Worm (Caenorhabditis elegans): ENCODE measurements around the gene aldo-2.

The aldo-2 gene

DNA sequence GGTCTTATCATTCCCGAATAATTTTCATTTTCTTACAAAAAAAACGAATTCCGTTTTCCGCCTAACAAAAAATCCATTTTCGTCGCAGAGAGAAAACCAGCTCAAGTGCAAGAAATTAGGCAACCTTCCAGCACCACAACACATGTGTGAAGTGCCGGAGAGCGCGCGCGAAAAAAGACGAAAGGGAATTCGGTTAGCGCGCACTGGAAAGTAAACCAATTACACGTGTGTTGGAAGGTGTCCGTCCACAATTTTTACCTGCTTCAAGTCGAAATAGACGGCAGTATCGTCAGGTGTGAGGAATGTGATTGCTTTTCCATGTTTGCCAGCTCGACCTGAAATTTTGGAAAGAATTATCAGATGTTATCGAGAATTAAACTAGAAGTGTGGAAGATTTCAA, 41.8 kb downstream of the aldo-2 start:
- TF ChIP-seq B0310.2 (tag; optimal IDR thresholded peaks at IDR 0.05) (no peak), tra-4 (tag; optimal IDR thresholded peaks at IDR 0.05) (no peak), tbx-37 (GFP tag; conservative IDR thresholded peaks at IDR 0.05) (no peak), hnd-1 (tag; optimal IDR thresholded peaks at IDR 0.05) (no peak), flt-1 (GFP tag; IDR thresholded peaks at IDR 0.05) (no peak), sea-1 (GFP tag; conservative IDR thresholded peaks at IDR 0.05) (no peak), F13C5.2 (tag; optimal IDR thresholded peaks at IDR 0.05) (no peak), ets-7 (tag; optimal IDR thresholded peaks at IDR 0.05) (no peak), scrt-1 (GFP tag; IDR thresholded peaks at IDR 0.05) (no peak), hmg-4 (GFP tag; optimal IDR thresholded peaks at IDR 0.05) (no peak)

DNA sequence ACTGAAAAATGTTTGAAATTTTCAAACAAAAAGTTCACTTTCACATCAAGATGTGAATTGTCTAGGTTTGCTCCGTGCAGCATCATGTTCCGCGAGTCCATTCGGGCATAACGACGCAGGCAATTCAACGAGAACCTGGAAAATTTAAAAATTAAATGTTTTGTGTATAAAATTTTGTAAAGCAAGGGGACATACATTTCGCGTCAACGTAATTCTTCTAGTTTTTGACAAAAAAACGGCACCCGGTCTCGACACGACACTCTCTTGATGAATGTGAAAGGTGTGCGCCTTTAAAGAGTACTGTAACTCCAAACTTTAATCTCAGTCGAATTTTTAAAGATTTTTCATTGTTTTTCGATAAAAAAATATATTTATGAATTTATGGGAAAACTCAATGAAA, 42.4 kb downstream of the aldo-2 start, which contains the start of gene R12B2.6:
R12B2.6 (minus strand) TSS at position 101 of the 400 bp plus-strand sequence.
- TF ChIP-seq tbx-37 (GFP tag; conservative IDR thresholded peaks at IDR 0.05) (no peak), ets-7 (tag; optimal IDR thresholded peaks at IDR 0.05) (no peak), F13C5.2 (tag; optimal IDR thresholded peaks at IDR 0.05) (no peak), tbx-11 (GFP tag; IDR thresholded peaks at IDR 0.05) (no peak), tra-4 (tag; optimal IDR thresholded peaks at IDR 0.05) (no peak), hnd-1 (tag; optimal IDR thresholded peaks at IDR 0.05) (no peak), ceh-13 (GFP tag; optimal IDR thresholded peaks at IDR 0.05) (no peak), B0310.2 (tag; optimal IDR thresholded peaks at IDR 0.05) (no peak), ama-1 (optimal IDR thresholded peaks at IDR 0.05) (no peak), flt-1 (GFP tag; IDR thresholded peaks at IDR 0.05) (no peak), aly-1 (tag; optimal IDR thresholded peaks at IDR 0.05) (no peak), scrt-1 (GFP tag; IDR thresholded peaks at IDR 0.05) (no peak), ceh-36 (tag; optimal IDR thresholded peaks at IDR 0.05) (no peak), sea-1 (GFP tag; conservative IDR thresholded peaks at IDR 0.05) (no peak), hmg-4 (GFP tag; optimal IDR thresholded peaks at IDR 0.05) (no peak), hmbx-1 (tag; optimal IDR thresholded peaks at IDR 0.05) (no peak), pes-1 (GFP tag; IDR thresholded peaks at IDR 0.05) (no peak)

- TF ChIP-seq hnd-1 (tag; optimal IDR thresholded peaks at IDR 0.05) (no peak), ets-7 (tag; optimal IDR thresholded peaks at IDR 0.05) (no peak), scrt-1 (GFP tag; IDR thresholded peaks at IDR 0.05) (no peak), pes-1 (GFP tag; IDR thresholded peaks at IDR 0.05) (no peak), ceh-36 (tag; optimal IDR thresholded peaks at IDR 0.05) (no peak), tbx-37 (GFP tag; conservative IDR thresholded peaks at IDR 0.05) (no peak), F13C5.2 (tag; optimal IDR thresholded peaks at IDR 0.05) (no peak), tra-4 (tag; optimal IDR thresholded peaks at IDR 0.05) (no peak), aly-1 (tag; optimal IDR thresholded peaks at IDR 0.05) (no peak), sea-1 (GFP tag; conservative IDR thresholded peaks at IDR 0.05) (no peak), ama-1 (optimal IDR thresholded peaks at IDR 0.05) (no peak), B0310.2 (tag; optimal IDR thresholded peaks at IDR 0.05) (no peak), hmbx-1 (tag; optimal IDR thresholded peaks at IDR 0.05) (no peak), ceh-13 (GFP tag; optimal IDR thresholded peaks at IDR 0.05) (no peak), tbx-11 (GFP tag; IDR thresholded peaks at IDR 0.05) (no peak), flt-1 (GFP tag; IDR thresholded peaks at IDR 0.05) (no peak), hmg-4 (GFP tag; optimal IDR thresholded peaks at IDR 0.05) (no peak)
Measured at ce11 chrIII:5833376-5833775, 43.0 kb downstream of the aldo-2 start, which contains the start of the genes R12B2.13 and mdt-15. Gene R12B2.13 (minus strand): TSS chrIII:5833476. Gene mdt-15 (minus strand): TSS chrIII:5833751.

DNA sequence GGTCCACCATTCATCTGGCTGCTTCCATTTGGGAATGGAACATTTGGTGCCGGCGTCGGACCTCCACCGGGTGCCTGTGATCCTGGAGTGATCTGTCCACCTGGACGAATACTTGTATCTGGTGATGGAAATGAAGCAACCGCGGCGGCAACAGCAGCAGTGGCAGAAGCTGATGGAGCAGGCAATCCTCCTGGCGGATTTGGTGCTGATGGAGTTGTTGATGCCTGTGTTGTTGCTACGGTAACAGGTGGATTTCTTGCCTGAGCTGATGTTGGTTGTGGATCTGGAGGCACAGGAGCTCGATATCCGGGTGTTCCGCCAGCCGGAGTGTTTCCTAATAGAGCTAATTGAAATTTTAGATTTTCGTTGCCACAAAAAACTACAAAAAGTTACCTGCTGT, 44.0 kb downstream of the aldo-2 start:
- TF ChIP-seq ama-1 (optimal IDR thresholded peaks at IDR 0.05), result no peak
- no peak for TF ChIP-seq ets-7 (tag; optimal IDR thresholded peaks at IDR 0.05)
- TF ChIP-seq sea-1 (GFP tag; conservative IDR thresholded peaks at IDR 0.05), result no peak
- no peak for TF ChIP-seq pes-1 (GFP tag; IDR thresholded peaks at IDR 0.05)
- TF ChIP-seq scrt-1 (GFP tag; IDR thresholded peaks at IDR 0.05), result no peak
- TF ChIP-seq hnd-1 (tag; optimal IDR thresholded peaks at IDR 0.05), result no peak
- no peak for TF ChIP-seq ceh-13 (GFP tag; optimal IDR thresholded peaks at IDR 0.05)
- TF ChIP-seq F13C5.2 (tag; optimal IDR thresholded peaks at IDR 0.05), result no peak
- no peak for TF ChIP-seq hmbx-1 (tag; optimal IDR thresholded peaks at IDR 0.05)
- no peak for TF ChIP-seq B0310.2 (tag; optimal IDR thresholded peaks at IDR 0.05)
- no peak for TF ChIP-seq tra-4 (tag; optimal IDR thresholded peaks at IDR 0.05)
- no peak for TF ChIP-seq hmg-4 (GFP tag; optimal IDR thresholded peaks at IDR 0.05)
- no peak for TF ChIP-seq flt-1 (GFP tag; IDR thresholded peaks at IDR 0.05)
- TF ChIP-seq aly-1 (tag; optimal IDR thresholded peaks at IDR 0.05), result no peak
- TF ChIP-seq ceh-36 (tag; optimal IDR thresholded peaks at IDR 0.05), result no peak
- TF ChIP-seq tbx-11 (GFP tag; IDR thresholded peaks at IDR 0.05), result no peak
- TF ChIP-seq tbx-37 (GFP tag; conservative IDR thresholded peaks at IDR 0.05), result no peak

ce11 chrIII:5828065-5828464, 48.4 kb downstream of the aldo-2 start:
- TF ChIP-seq ama-1 (optimal IDR thresholded peaks at IDR 0.05), result no peak
- TF ChIP-seq flt-1 (GFP tag; IDR thresholded peaks at IDR 0.05), result no peak
- TF ChIP-seq sea-1 (GFP tag; conservative IDR thresholded peaks at IDR 0.05), result no peak
- TF ChIP-seq aly-1 (tag; optimal IDR thresholded peaks at IDR 0.05), result no peak
- TF ChIP-seq scrt-1 (GFP tag; IDR thresholded peaks at IDR 0.05), result no peak
- no peak for TF ChIP-seq tbx-11 (GFP tag; IDR thresholded peaks at IDR 0.05)
- no peak for TF ChIP-seq pes-1 (GFP tag; IDR thresholded peaks at IDR 0.05)
- no peak for TF ChIP-seq B0310.2 (tag; optimal IDR thresholded peaks at IDR 0.05)
- TF ChIP-seq hnd-1 (tag; optimal IDR thresholded peaks at IDR 0.05), result no peak
- TF ChIP-seq ets-7 (tag; optimal IDR thresholded peaks at IDR 0.05), result no peak
- TF ChIP-seq ceh-13 (GFP tag; optimal IDR thresholded peaks at IDR 0.05), result no peak
- no peak for TF ChIP-seq tra-4 (tag; optimal IDR thresholded peaks at IDR 0.05)
- TF ChIP-seq tbx-37 (GFP tag; conservative IDR thresholded peaks at IDR 0.05), result no peak
- no peak for TF ChIP-seq ceh-36 (tag; optimal IDR thresholded peaks at IDR 0.05)
- no peak for TF ChIP-seq F13C5.2 (tag; optimal IDR thresholded peaks at IDR 0.05)

ce11 chrIII:5826895-5827437, 49.5 kb downstream of the aldo-2 start:
- TF ChIP-seq sea-1 (GFP tag; conservative IDR thresholded peaks at IDR 0.05), result no peak
- no peak for TF ChIP-seq hnd-1 (tag; optimal IDR thresholded peaks at IDR 0.05)
- TF ChIP-seq hmg-4 (GFP tag; optimal IDR thresholded peaks at IDR 0.05), result no peak
- TF ChIP-seq pes-1 (GFP tag; IDR thresholded peaks at IDR 0.05), result no peak
- no peak for TF ChIP-seq B0310.2 (tag; optimal IDR thresholded peaks at IDR 0.05)
- no peak for TF ChIP-seq scrt-1 (GFP tag; IDR thresholded peaks at IDR 0.05)
- TF ChIP-seq tbx-11 (GFP tag; IDR thresholded peaks at IDR 0.05), result no peak
- no peak for TF ChIP-seq hmbx-1 (tag; optimal IDR thresholded peaks at IDR 0.05)
- no peak for TF ChIP-seq ceh-36 (tag; optimal IDR thresholded peaks at IDR 0.05)
- no peak for TF ChIP-seq tbx-37 (GFP tag; conservative IDR thresholded peaks at IDR 0.05)
- no peak for TF ChIP-seq F13C5.2 (tag; optimal IDR thresholded peaks at IDR 0.05)
- no peak for TF ChIP-seq tra-4 (tag; optimal IDR thresholded peaks at IDR 0.05)
- TF ChIP-seq aly-1 (tag; optimal IDR thresholded peaks at IDR 0.05), result no peak
- TF ChIP-seq ama-1 (optimal IDR thresholded peaks at IDR 0.05), result no peak
- TF ChIP-seq flt-1 (GFP tag; IDR thresholded peaks at IDR 0.05), result no peak
- TF ChIP-seq ceh-13 (GFP tag; optimal IDR thresholded peaks at IDR 0.05), result no peak
- no peak for TF ChIP-seq ets-7 (tag; optimal IDR thresholded peaks at IDR 0.05)

Data from whole organism, early embryonic.